Fruit fly (Drosophila melanogaster) whole organism, embryonic: Measurements from ENCODE around the gene CG11980.

Experiments used
- Abd-B ChIP-seq: fragments of 200-800 bp; sonication (Bioruptor generic); optimal IDR thresholded peaks from 2 replicates; lab custom pipeline; 2018; ENCODE audit warnings: missing biosample characterization, mild to moderate bottlenecking, missing genetic modification characterization, moderate library complexity
- BEAF-32 ChIP-seq: fragments of 200-800 bp; sonication (Bioruptor generic); optimal IDR thresholded peaks from 3 replicates; lab custom pipeline; 2017; ENCODE audit warnings: missing biosample characterization, missing genetic modification characterization, mild to moderate bottlenecking, moderate library complexity, missing genetic modification reagents
- Blimp-1 ChIP-seq: fragments of 200-800 bp; sonication (Bioruptor generic); optimal IDR thresholded peaks from 3 replicates; lab custom pipeline; 2018; ENCODE audit warnings: missing biosample characterization, missing genetic modification characterization, mild to moderate bottlenecking, moderate library complexity, missing genetic modification reagents
- CG10267 ChIP-seq: fragments of 200-800 bp; sonication (Bioruptor generic); optimal IDR thresholded peaks from 2 replicates; lab custom pipeline; 2018; ENCODE audit warnings: missing biosample characterization, mild to moderate bottlenecking, missing genetic modification characterization, moderate library complexity
- CG10959 ChIP-seq: fragments of 200-800 bp; sonication (Bioruptor generic); IDR thresholded peaks from 2 replicates; pipeline ENCODE4 v1.3.6; 2022; ENCODE audit warnings: missing biosample characterization, missing genetic modification characterization
- CG12219 ChIP-seq: fragments of 200-800 bp; sonication (Bioruptor generic); optimal IDR thresholded peaks from 3 replicates; lab custom pipeline; 2018; ENCODE audit warnings: missing biosample characterization, mild to moderate bottlenecking, missing genetic modification characterization
- CG12769 ChIP-seq: fragments of 200-800 bp; sonication (Bioruptor generic); optimal IDR thresholded peaks from 2 replicates; lab custom pipeline; 2019; ENCODE audit warnings: missing biosample characterization, mild to moderate bottlenecking, missing genetic modification characterization, moderate library complexity
- CG15696 ChIP-seq: fragments of 200-800 bp; sonication (Bioruptor generic); optimal IDR thresholded peaks from 2 replicates; lab custom pipeline; 2019; ENCODE audit warnings: missing biosample characterization, mild to moderate bottlenecking, missing genetic modification characterization, moderate library complexity
- CG1603 ChIP-seq: fragments of 200-800 bp; sonication (Bioruptor generic); optimal IDR thresholded peaks from 2 replicates; lab custom pipeline; 2019; ENCODE audit warnings: missing biosample characterization, mild to moderate bottlenecking, missing genetic modification characterization, moderate library complexity
- CG16813 ChIP-seq: fragments of 200-800 bp; sonication (Bioruptor generic); IDR thresholded peaks from 3 replicates; pipeline ENCODE4 v1.3.6; 2022; ENCODE audit warnings: missing biosample characterization, missing genetic modification characterization; ENCODE audit not compliant: partially characterized antibody
- CG1832 ChIP-seq: fragments of 200-800 bp; sonication (Bioruptor generic); optimal IDR thresholded peaks from 2 replicates; lab custom pipeline; 2017; ENCODE audit warnings: missing biosample characterization, mild to moderate bottlenecking, missing genetic modification characterization, inconsistent platforms
- CG18764 ChIP-seq: fragments of 200-800 bp; sonication (Bioruptor generic); optimal IDR thresholded peaks from 3 replicates; lab custom pipeline; 2016; ENCODE audit warnings: missing biosample characterization, missing genetic modification characterization
- CG2199 ChIP-seq: fragments of 200-800 bp; sonication (Bioruptor generic); IDR thresholded peaks from 3 replicates; pipeline ENCODE4 v1.3.6; 2022; ENCODE audit warnings: missing biosample characterization, missing genetic modification characterization
- CG32767 ChIP-seq: fragments of 200-800 bp; sonication (Bioruptor generic); IDR thresholded peaks from 2 replicates; pipeline ENCODE4 v1.3.6; 2022; ENCODE audit warnings: missing biosample characterization, missing genetic modification characterization
- CG42726 ChIP-seq: fragments of 200-800 bp; sonication (Bioruptor generic); IDR thresholded peaks from 2 replicates; pipeline ENCODE4 v1.3.6; 2022; ENCODE audit warnings: missing biosample characterization, missing genetic modification characterization; ENCODE audit not compliant: partially characterized antibody
- CG5180 ChIP-seq: fragments of 200-800 bp; sonication (Bioruptor generic); optimal IDR thresholded peaks from 3 replicates; lab custom pipeline; 2017; ENCODE audit warnings: missing biosample characterization, missing genetic modification characterization, mild to moderate bottlenecking, moderate library complexity, missing genetic modification reagents
- CG6654 ChIP-seq: fragments of 200-800 bp; sonication (Bioruptor generic); optimal IDR thresholded peaks from 2 replicates; lab custom pipeline; 2017; ENCODE audit warnings: missing biosample characterization, mild to moderate bottlenecking, missing genetic modification characterization
- CG6689 ChIP-seq: fragments of 200-800 bp; sonication (Bioruptor generic); IDR thresholded peaks from 2 replicates; pipeline ENCODE4 v1.3.6; 2022; ENCODE audit warnings: missing biosample characterization, missing genetic modification characterization
- CG6765 ChIP-seq: fragments of 200-800 bp; sonication (Bioruptor generic); optimal IDR thresholded peaks from 3 replicates; lab custom pipeline; 2017; ENCODE audit warnings: missing biosample characterization, mild to moderate bottlenecking, missing genetic modification characterization
- CG7357 ChIP-seq: fragments of 200-800 bp; sonication (Bioruptor generic); IDR thresholded peaks from 3 replicates; pipeline ENCODE4 v1.3.6; 2022; ENCODE audit warnings: missing biosample characterization, missing genetic modification characterization
- CG7963 ChIP-seq: fragments of 200-800 bp; sonication (Bioruptor generic); IDR thresholded peaks from 3 replicates; pipeline ENCODE4 v1.3.6; 2022; ENCODE audit warnings: missing biosample characterization, missing genetic modification characterization; ENCODE audit not compliant: partially characterized antibody
- CG9817 ChIP-seq: fragments of 200-800 bp; sonication (Bioruptor generic); optimal IDR thresholded peaks from 2 replicates; lab custom pipeline; 2018; ENCODE audit warnings: missing biosample characterization, mild to moderate bottlenecking, missing genetic modification characterization, moderate library complexity
- Dbx ChIP-seq: fragments of 200-800 bp; sonication (Bioruptor generic); IDR thresholded peaks from 3 replicates; pipeline ENCODE4 v1.3.6; 2022; ENCODE audit warnings: missing biosample characterization, missing genetic modification characterization
- Dek ChIP-seq: fragments of 200-800 bp; sonication (Bioruptor generic); optimal IDR thresholded peaks from 3 replicates; lab custom pipeline; 2019; ENCODE audit warnings: missing biosample characterization, mild to moderate bottlenecking, missing genetic modification characterization, moderate library complexity
- Dip2 ChIP-seq: fragments of 200-800 bp; sonication (Bioruptor generic); IDR thresholded peaks from 2 replicates; pipeline ENCODE4 v1.3.6; 2022; ENCODE audit warnings: missing biosample characterization, missing genetic modification characterization
- GATAe ChIP-seq: fragments of 200-800 bp; sonication (Bioruptor generic); conservative IDR thresholded peaks from 2 replicates; pipeline ENCODE4 v1.3.6; 2022; ENCODE audit warnings: missing biosample characterization, missing genetic modification characterization
- HLH4C ChIP-seq: fragments of 200-800 bp; sonication (Bioruptor generic); IDR thresholded peaks from 3 replicates; pipeline ENCODE4 v1.3.6; 2022; ENCODE audit warnings: missing biosample characterization, missing genetic modification characterization; ENCODE audit not compliant: partially characterized antibody
- Hr39 ChIP-seq: fragments of >200 bp; optimal IDR thresholded peaks from 2 replicates; lab custom pipeline; 2017
- Lim3 ChIP-seq: fragments of 200-800 bp; sonication (Bioruptor generic); IDR thresholded peaks from 2 replicates; pipeline ENCODE4 v1.3.6; 2022; ENCODE audit warnings: missing biosample characterization, missing genetic modification characterization
- Myb ChIP-seq: fragments of 200-800 bp; sonication (Bioruptor generic); optimal IDR thresholded peaks from 2 replicates; lab custom pipeline; 2016; ENCODE audit warnings: missing biosample characterization, missing genetic modification characterization
- Sox102F ChIP-seq: fragments of 200-800 bp; sonication (Bioruptor generic); optimal IDR thresholded peaks from 2 replicates; lab custom pipeline; 2018; ENCODE audit warnings: missing biosample characterization, mild to moderate bottlenecking, missing genetic modification characterization, moderate library complexity
- abd-A ChIP-seq: fragments of 200-800 bp; sonication (Bioruptor generic); optimal IDR thresholded peaks from 3 replicates; lab custom pipeline; 2019; ENCODE audit warnings: missing biosample characterization, mild to moderate bottlenecking, missing genetic modification characterization, moderate library complexity
- amos ChIP-seq: fragments of 200-800 bp; sonication (Bioruptor generic); IDR thresholded peaks from 2 replicates; pipeline ENCODE4 v1.3.6; 2022; ENCODE audit warnings: missing biosample characterization, missing genetic modification characterization; ENCODE audit not compliant: partially characterized antibody
- ase ChIP-seq: fragments of 200-800 bp; sonication (Bioruptor generic); IDR thresholded peaks from 3 replicates; pipeline ENCODE4 v1.3.6; 2022; ENCODE audit warnings: missing biosample characterization, missing genetic modification characterization
- crp ChIP-seq, 2 experiments: fragments of 200-800 bp; sonication (Bioruptor generic); optimal IDR thresholded peaks; 2 replicates in 1 of 2; 3 replicates in 1 of 2; lab custom pipeline; 2017; ENCODE audit warnings: missing biosample characterization in 2 of 2, missing genetic modification characterization in 2 of 2, mild to moderate bottlenecking in 1 of 2, moderate library complexity in 1 of 2
- ftz-f1 ChIP-seq: fragments of 200-800 bp; sonication (Bioruptor generic); optimal IDR thresholded peaks from 2 replicates; lab custom pipeline; 2016; ENCODE audit warnings: missing biosample characterization, missing genetic modification characterization
- gt ChIP-seq: fragments of 200-800 bp; sonication (Bioruptor generic); IDR thresholded peaks from 2 replicates; pipeline ENCODE4 v1.3.6; 2022; ENCODE audit warnings: missing biosample characterization, missing genetic modification characterization
- her ChIP-seq: fragments of 200-800 bp; sonication (Bioruptor generic); optimal IDR thresholded peaks from 2 replicates; lab custom pipeline; 2016; ENCODE audit warnings: missing biosample characterization, missing genetic modification characterization
- inv ChIP-seq: fragments of 200-800 bp; sonication (Bioruptor generic); IDR thresholded peaks from 2 replicates; pipeline ENCODE4 v1.3.6; 2022; ENCODE audit warnings: missing biosample characterization, missing genetic modification characterization; ENCODE audit not compliant: partially characterized antibody
- kni ChIP-seq: fragments of 200-800 bp; sonication (Bioruptor generic); optimal IDR thresholded peaks from 3 replicates; lab custom pipeline; 2017; ENCODE audit warnings: mild to moderate bottlenecking, missing biosample characterization, missing genetic modification reagents, missing genetic modification characterization
- lbe ChIP-seq: fragments of 200-800 bp; sonication (Bioruptor generic); optimal IDR thresholded peaks from 2 replicates; lab custom pipeline; 2016; ENCODE audit warnings: missing biosample characterization, mild to moderate bottlenecking, missing genetic modification characterization
- nau ChIP-seq: fragments of 200-800 bp; sonication (Bioruptor generic); optimal IDR thresholded peaks from 3 replicates; lab custom pipeline; 2017; ENCODE audit warnings: missing biosample characterization, mild to moderate bottlenecking, missing genetic modification characterization, missing genetic modification reagents
- pan ChIP-seq, 4 experiments: fragments of >200 bp in 3 of 4; fragments of 200-800 bp in 1 of 4; sonication (Bioruptor generic) in 1 of 4; optimal IDR thresholded peaks in 3 of 4; IDR thresholded peaks in 1 of 4; 2 replicates each; pipeline versions ENCODE4 v1.3.6 to Lab custom; 2017 to 2022; ENCODE audit warnings: missing biosample characterization in 2 of 4, missing genetic modification characterization in 2 of 4, mixed read lengths in 1 of 4
- peb ChIP-seq: fragments of 200-800 bp; sonication (Bioruptor generic); IDR thresholded peaks from 2 replicates; pipeline ENCODE4 v1.3.6; 2022; ENCODE audit warnings: missing biosample characterization, missing genetic modification characterization
- sc ChIP-seq, 3 experiments: fragments of >200 bp in 2 of 3; fragments of 200-800 bp in 1 of 3; sonication (Bioruptor generic) in 1 of 3; optimal IDR thresholded peaks; 2 replicates in 2 of 3; 3 replicates in 1 of 3; lab custom pipeline; 2017; ENCODE audit warnings: mild to moderate bottlenecking in 1 of 3, missing biosample characterization in 1 of 3, missing genetic modification characterization in 1 of 3, missing genetic modification reagents in 1 of 3
- unc-4 ChIP-seq: fragments of 200-800 bp; sonication (Bioruptor generic); IDR thresholded peaks from 2 replicates; pipeline ENCODE4 v1.3.6; 2022; ENCODE audit warnings: missing biosample characterization, missing genetic modification characterization; ENCODE audit not compliant: partially characterized antibody
- unpg ChIP-seq: fragments of 200-800 bp; sonication (Bioruptor generic); optimal IDR thresholded peaks from 3 replicates; lab custom pipeline; 2018; ENCODE audit warnings: missing biosample characterization, mild to moderate bottlenecking, missing genetic modification characterization, moderate library complexity
- wor ChIP-seq: fragments of 200-800 bp; sonication (Bioruptor generic); IDR thresholded peaks from 2 replicates; pipeline ENCODE4 v1.3.6; 2022; ENCODE audit warnings: missing biosample characterization, missing genetic modification characterization
- zfh2 ChIP-seq: fragments of 200-800 bp; sonication (Bioruptor generic); optimal IDR thresholded peaks from 2 replicates; lab custom pipeline; 2016; ENCODE audit warnings: missing biosample characterization, missing genetic modification characterization

CG11980 gene

dm6 chr3R:8980776-8981165 lies 23.0 kb upstream of the CG11980 start, which contains the start of gene CAHbeta (continued):
- TF ChIP-seq ase (GFP tag; lab: Robert Waterston, UW) (no peak), abd-A (tag; lab: Kevin White, UChicago) (no peak), CG6689 (GFP tag; lab: Robert Waterston, UW) (no peak), CG42726 (GFP tag; lab: Robert Waterston, UW) (no peak), HLH4C (GFP tag; lab: Robert Waterston, UW) (no peak), gt (no peak), her (GFP tag; lab: Kevin White, UChicago) (no peak), CG12219 (peak; percentile 6), Blimp-1 (no peak), CG16813 (GFP tag; lab: Robert Waterston, UW) (no peak), BEAF-32 (GFP tag; lab: Kevin White, UChicago) (no peak), CG1603 (tag; lab: Kevin White, UChicago) (no peak), wor (GFP tag; lab: Robert Waterston, UW) (no peak), kni (GFP tag; lab: Kevin White, UChicago) (no peak), ftz-f1 (GFP tag; lab: Kevin White, UChicago) (no peak), nau (no peak), Lim3 (no peak), CG10959 (GFP tag; lab: Robert Waterston, UW) (no peak), CG9817 (no peak), CG2199 (0 out of 3 replicates have a peak, but pooled peaks have one; percentile 2), CG32767 (GFP tag; lab: Robert Waterston, UW) (no peak), crp (GFP tag; optimal IDR thresholded peaks at IDR 0.05; lab: Kevin White, UChicago) (peak in 1 of 2 experiments; percentile 47), CG10267 (tag; lab: Kevin White, UChicago) (no peak), GATAe (GFP tag; lab: Robert Waterston, UW) (no peak), CG6765 (GFP tag; lab: Kevin White, UChicago) (no peak), Myb (GFP tag; lab: Kevin White, UChicago) (no peak), CG7357 (no peak), CG18764 (GFP tag; lab: Kevin White, UChicago) (no peak), CG5180 (GFP tag; lab: Kevin White, UChicago) (no peak), Dip2 (GFP tag; lab: Robert Waterston, UW) (no peak), Dek (tag; lab: Kevin White, UChicago) (no peak), Sox102F (GFP tag; lab: Kevin White, UChicago) (no peak), CG7963 (GFP tag; lab: Robert Waterston, UW) (no peak), unpg (no peak), unc-4 (GFP tag; lab: Robert Waterston, UW) (0 out of 2 replicates have a peak, but pooled peaks have one; percentile 7), lbe (GFP tag; lab: Kevin White, UChicago) (no peak), peb (no peak), CG12769 (peak; percentile 67), Hr39 (lab: Kevin White, UChicago) (no peak), inv (GFP tag; lab: Robert Waterston, UW) (no peak), CG15696 (tag; lab: Kevin White, UChicago) (no peak), Abd-B (GFP tag; lab: Kevin White, UChicago) (no peak), pan (optimal IDR thresholded peaks at IDR 0.05; lab: Kevin White, UChicago) (no peak), pan (GFP tag; optimal IDR thresholded peaks at IDR 0.05 in 1 of 2, IDR thresholded peaks at IDR 0.05 in 1 of 2) (no peak), amos (GFP tag; lab: Robert Waterston, UW) (no peak), CG1832 (GFP tag; lab: Kevin White, UChicago) (no peak), zfh2 (no peak), sc (optimal IDR thresholded peaks at IDR 0.05; lab: Kevin White, UChicago) (no peak), sc (GFP tag; optimal IDR thresholded peaks at IDR 0.05; lab: Kevin White, UChicago) (no peak), Dbx (GFP tag; lab: Robert Waterston, UW) (no peak), CG6654 (GFP tag; lab: Kevin White, UChicago) (no peak)
